Worm (Caenorhabditis elegans) whole organism, L1 larva: ENCODE data around the gene K11E4.1.
A peak's percentile ranks its signal among the peaks of the same experiment; 100 is the strongest.

Experiments used
- C04F5.9 ChIP-seq: sonication (generic microtip); optimal IDR thresholded peaks from 2 replicates; lab custom pipeline; 2016; ENCODE audit warnings: missing genetic modification characterization, missing compliant biosample characterization
- C16A3.4 ChIP-seq: fragments of 150-350 bp; optimal IDR thresholded peaks from 2 replicates; lab custom pipeline; 2014; ENCODE audit warnings: missing biosample characterization, missing genetic modification characterization
- alr-1 ChIP-seq: fragments of 200-800 bp; sonication (Bioruptor generic); optimal IDR thresholded peaks from 2 replicates; lab custom pipeline; 2018; ENCODE audit warnings: borderline replicate concordance, mild to moderate bottlenecking, missing genetic modification characterization, missing compliant biosample characterization
- blmp-1 ChIP-seq: fragments of 150-350 bp; optimal IDR thresholded peaks from 2 replicates; lab custom pipeline; 2014; ENCODE audit warnings: missing biosample characterization, missing genetic modification characterization
- ces-1 ChIP-seq: fragments of 150-350 bp; optimal IDR thresholded peaks from 2 replicates; lab custom pipeline; 2014; ENCODE audit warnings: missing biosample characterization, missing genetic modification reagents, missing genetic modification characterization
- dpl-1 ChIP-seq, 3 experiments: fragments of 150-350 bp in 2 of 3; sonication (generic microtip) in 1 of 3; optimal IDR thresholded peaks; 2 replicates each; lab custom pipeline; 2014 to 2017; ENCODE audit warnings: missing biosample characterization in 3 of 3, missing genetic modification characterization in 3 of 3, missing genetic modification reagents in 3 of 3
- egl-27 ChIP-seq, 2 experiments: fragments of 150-350 bp in 1 of 2; sonication (generic microtip); optimal IDR thresholded peaks; 3 replicates each; lab custom pipeline; 2017 to 2018; ENCODE audit warnings: missing biosample characterization in 2 of 2, missing genetic modification characterization in 2 of 2, missing genetic modification reagents in 2 of 2
- elt-2 ChIP-seq: sonication (generic microtip); optimal IDR thresholded peaks from 2 replicates; lab custom pipeline; 2016; ENCODE audit warnings: missing genetic modification characterization, mild to moderate bottlenecking, inconsistent platforms, missing compliant biosample characterization, missing genetic modification reagents
- elt-3 ChIP-seq, 6 experiments: fragments of 150-350 bp in 1 of 6; sonication (generic microtip); optimal IDR thresholded peaks; 2 replicates each; lab custom pipeline; 2017 to 2018; ENCODE audit warnings: missing biosample characterization in 6 of 6, missing genetic modification characterization in 6 of 6, inconsistent platforms in 1 of 6
- ets-5 ChIP-seq: fragments of 200-800 bp; sonication (Bioruptor generic); IDR thresholded peaks from 2 replicates; pipeline ENCODE4 v1.3.6; 2022; ENCODE audit warnings: missing genetic modification characterization, missing compliant biosample characterization
- fkh-10 ChIP-seq: sonication (generic microtip); optimal IDR thresholded peaks from 2 replicates; lab custom pipeline; 2017; ENCODE audit warnings: missing biosample characterization, missing genetic modification reagents, missing genetic modification characterization
- fos-1 ChIP-seq: fragments of 150-350 bp; optimal IDR thresholded peaks from 2 replicates; lab custom pipeline; 2014; ENCODE audit warnings: missing biosample characterization, missing genetic modification characterization
- hlh-4 ChIP-seq: sonication (generic microtip); optimal IDR thresholded peaks from 2 replicates; lab custom pipeline; 2016; ENCODE audit warnings: mild to moderate bottlenecking, missing genetic modification characterization, missing compliant biosample characterization
- hpl-2 ChIP-seq: fragments of 150-350 bp; optimal IDR thresholded peaks from 2 replicates; lab custom pipeline; 2014; ENCODE audit warnings: missing biosample characterization, missing genetic modification reagents, missing genetic modification characterization
- isw-1 ChIP-seq: fragments of 200-800 bp; sonication (Bioruptor generic); IDR thresholded peaks from 2 replicates; pipeline ENCODE4 v1.3.6; 2022; ENCODE audit warnings: missing genetic modification characterization, missing compliant biosample characterization
- jun-1 ChIP-seq: fragments of 150-350 bp; optimal IDR thresholded peaks from 2 replicates; lab custom pipeline; 2014; ENCODE audit warnings: missing biosample characterization, missing genetic modification reagents, missing genetic modification characterization
- lin-13 ChIP-seq: fragments of 150-350 bp; optimal IDR thresholded peaks from 2 replicates; lab custom pipeline; 2014; ENCODE audit warnings: missing biosample characterization, missing genetic modification reagents, missing genetic modification characterization
- lin-14 ChIP-seq: fragments of 200-800 bp; sonication (Bioruptor generic); optimal IDR thresholded peaks from 2 replicates; lab custom pipeline; 2018; ENCODE audit warnings: mild to moderate bottlenecking, missing genetic modification characterization, moderate library complexity, missing compliant biosample characterization
- lsy-2 ChIP-seq, 2 experiments: fragments of 150-350 bp; optimal IDR thresholded peaks; 2 replicates each; lab custom pipeline; 2014; ENCODE audit warnings: missing biosample characterization in 2 of 2, missing genetic modification characterization in 2 of 2
- mab-9 ChIP-seq: fragments of 200-800 bp; sonication (Bioruptor generic); IDR thresholded peaks from 2 replicates; pipeline ENCODE4 v1.3.6; 2022; ENCODE audit warnings: missing genetic modification reagents, missing genetic modification characterization, missing compliant biosample characterization
- mdl-1 ChIP-seq, 2 experiments: fragments of 150-350 bp; optimal IDR thresholded peaks; 2 replicates each; lab custom pipeline; 2014 to 2017; ENCODE audit warnings: missing biosample characterization in 2 of 2, missing genetic modification characterization in 2 of 2, inconsistent platforms in 1 of 2
- mef-2 ChIP-seq: fragments of 150-350 bp; optimal IDR thresholded peaks from 2 replicates; lab custom pipeline; 2014; ENCODE audit warnings: missing biosample characterization, missing genetic modification characterization
- nhr-11 ChIP-seq: fragments of 150-350 bp; optimal IDR thresholded peaks from 2 replicates; lab custom pipeline; 2014; ENCODE audit warnings: missing biosample characterization, missing genetic modification characterization
- nhr-20 ChIP-seq: sonication (generic microtip); optimal IDR thresholded peaks from 2 replicates; lab custom pipeline; 2016; ENCODE audit warnings: mild to moderate bottlenecking, missing genetic modification characterization, missing compliant biosample characterization
- nhr-47 ChIP-seq: sonication (generic microtip); optimal IDR thresholded peaks from 2 replicates; lab custom pipeline; 2016; ENCODE audit warnings: mild to moderate bottlenecking, missing genetic modification characterization, moderate library complexity, missing compliant biosample characterization
- nhr-76 ChIP-seq: sonication (generic microtip); optimal IDR thresholded peaks from 2 replicates; lab custom pipeline; 2017; ENCODE audit warnings: missing biosample characterization, missing genetic modification characterization
- nhr-84 ChIP-seq: sonication (generic microtip); optimal IDR thresholded peaks from 2 replicates; lab custom pipeline; 2017; ENCODE audit warnings: missing biosample characterization, missing genetic modification characterization
- nhr-85 ChIP-seq: sonication (generic microtip); peaks from one replicate; lab custom pipeline; 2016; ENCODE audit warnings: missing genetic modification characterization, inconsistent platforms, missing compliant biosample characterization
- nhr-90 ChIP-seq: sonication (generic microtip); optimal IDR thresholded peaks from 2 replicates; lab custom pipeline; 2016; ENCODE audit warnings: mild to moderate bottlenecking, missing genetic modification characterization, missing compliant biosample characterization; ENCODE audit not compliant: poor library complexity
- pax-3 ChIP-seq: fragments of 200-800 bp; sonication (Bioruptor generic); optimal IDR thresholded peaks from 2 replicates; lab custom pipeline; 2018; ENCODE audit warnings: mild to moderate bottlenecking, missing genetic modification characterization, moderate library complexity, missing compliant biosample characterization
- pqm-1 ChIP-seq: sonication (generic microtip); optimal IDR thresholded peaks from 3 replicates; lab custom pipeline; 2017; ENCODE audit warnings: missing biosample characterization, missing genetic modification characterization
- rnt-1 ChIP-seq: sonication (generic microtip); optimal IDR thresholded peaks from 2 replicates; lab custom pipeline; 2016; ENCODE audit warnings: mild to moderate bottlenecking, missing genetic modification characterization, moderate library complexity, missing compliant biosample characterization
- skn-1 ChIP-seq: fragments of 150-350 bp; optimal IDR thresholded peaks from 2 replicates; lab custom pipeline; 2014; ENCODE audit warnings: missing biosample characterization, missing genetic modification characterization
- sox-4 ChIP-seq: sonication (generic microtip); optimal IDR thresholded peaks from 2 replicates; lab custom pipeline; 2016; ENCODE audit warnings: missing genetic modification characterization, missing compliant biosample characterization
- sptf-1 ChIP-seq: fragments of 150-350 bp; optimal IDR thresholded peaks from 2 replicates; lab custom pipeline; 2014; ENCODE audit warnings: missing biosample characterization, missing genetic modification characterization
- sup-37 ChIP-seq: fragments of 200-800 bp; sonication (Bioruptor generic); optimal IDR thresholded peaks from 2 replicates; lab custom pipeline; 2018; ENCODE audit warnings: mild to moderate bottlenecking, missing genetic modification characterization, missing compliant biosample characterization
- tbx-2 ChIP-seq: sonication (generic microtip); optimal IDR thresholded peaks from 2 replicates; lab custom pipeline; 2016; ENCODE audit warnings: missing genetic modification characterization, missing compliant biosample characterization
- unc-130 ChIP-seq: fragments of 150-350 bp; optimal IDR thresholded peaks from 2 replicates; lab custom pipeline; 2017; ENCODE audit warnings: missing biosample characterization, missing genetic modification characterization, inconsistent platforms
- unc-30 ChIP-seq: sonication (generic microtip); optimal IDR thresholded peaks from 2 replicates; lab custom pipeline; 2017; ENCODE audit warnings: missing biosample characterization, missing genetic modification characterization
- unc-98 ChIP-seq: fragments of 200-800 bp; sonication (Bioruptor generic); IDR thresholded peaks from 2 replicates; pipeline ENCODE4 v1.3.6; 2022; ENCODE audit warnings: missing genetic modification characterization, missing compliant biosample characterization
- zip-4 ChIP-seq: fragments of 200-800 bp; sonication (Bioruptor generic); optimal IDR thresholded peaks from 2 replicates; lab custom pipeline; 2018; ENCODE audit warnings: mild to moderate bottlenecking, missing genetic modification characterization, moderate library complexity, missing compliant biosample characterization
- ztf-4 ChIP-seq: fragments of 150-350 bp; optimal IDR thresholded peaks from 2 replicates; lab custom pipeline; 2014; ENCODE audit warnings: missing biosample characterization, missing genetic modification characterization

K11E4.1 gene

DNA sequence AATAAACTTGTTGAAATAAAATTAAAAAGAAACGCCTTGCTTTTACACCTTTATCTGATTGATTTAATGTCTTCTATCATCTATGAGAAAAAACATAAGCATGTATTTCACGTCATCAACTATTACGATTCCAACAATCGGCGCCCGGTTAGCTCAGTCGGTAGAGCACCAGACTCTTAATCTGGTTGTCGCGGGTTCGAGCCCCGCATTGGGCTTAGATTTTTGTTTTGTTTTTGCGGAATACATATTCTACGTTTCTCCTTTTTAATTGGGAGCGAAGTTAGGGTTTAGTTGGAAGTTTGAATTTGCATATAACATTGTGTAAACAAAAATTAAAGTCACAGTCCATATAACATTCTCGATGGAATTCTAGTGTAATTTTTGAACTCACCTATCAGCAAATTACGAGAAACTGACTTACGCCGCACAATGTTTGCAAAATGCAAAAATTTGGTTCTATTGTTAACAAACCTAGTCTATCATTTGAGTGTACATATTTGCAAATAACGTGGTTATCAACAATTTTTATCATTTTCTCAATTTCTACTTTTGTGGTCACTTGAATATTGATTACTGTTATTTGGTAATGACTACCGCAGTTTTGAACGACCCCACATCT lies 3.2 kb downstream of the K11E4.1 start, which contains the start of gene shc-3:
Gene shc-3, plus strand, starts transcription at position 484 of the 619 bp plus-strand sequence.
- TF ChIP-seq elt-2 (peak; percentile 58), skn-1 (no peak), C04F5.9 (tag; lab: Kevin White, UChicago) (no peak), ztf-4 (no peak), jun-1 (tag; lab: Kevin White, UChicago) (no peak), ets-5 (GFP tag; lab: Robert Waterston, UW) (no peak)

DNA sequence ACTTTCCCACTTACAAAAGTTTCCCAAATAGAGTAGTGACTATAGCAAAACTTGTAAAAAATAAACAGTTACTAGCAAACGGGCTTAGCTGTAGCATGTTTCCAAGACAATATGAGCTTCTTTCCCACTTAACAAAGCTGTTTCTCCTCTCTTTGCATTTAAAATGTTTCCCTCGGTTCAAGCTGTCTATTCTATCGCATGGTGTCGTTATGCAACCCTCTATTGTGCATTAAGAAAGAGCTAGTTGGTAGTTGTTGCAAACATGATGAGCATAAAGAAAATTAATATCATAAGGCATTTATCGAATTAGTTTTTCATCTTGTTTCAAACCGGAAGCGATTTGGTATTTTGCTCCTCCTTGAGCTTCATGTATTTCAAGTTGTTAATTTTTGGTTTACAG lies 8.9 kb downstream of the K11E4.1 start, which contains the start of gene poml-1:
Gene poml-1, minus strand, starts transcription at position 101 of the 400 bp plus-strand sequence.
- TF ChIP-seq pax-3 (tag; lab: Kevin White, UChicago) (no peak), nhr-84 (tag; lab: Kevin White, UChicago) (no peak), ets-5 (GFP tag; lab: Robert Waterston, UW) (no peak), elt-2 (no peak), unc-98 (GFP tag; lab: Robert Waterston, UW) (no peak), ces-1 (GFP tag; lab: Kevin White, UChicago) (no peak), nhr-76 (tag; lab: Kevin White, UChicago) (no peak), lin-13 (GFP tag; lab: Kevin White, UChicago) (no peak), nhr-11 (tag; lab: Kevin White, UChicago) (no peak), sptf-1 (tag; lab: Kevin White, UChicago) (no peak), lsy-2 (tag; optimal IDR thresholded peaks at IDR 0.05; lab: Kevin White, UChicago) (no peak), nhr-47 (tag; lab: Kevin White, UChicago) (no peak), isw-1 (GFP tag; lab: Robert Waterston, UW) (no peak), skn-1 (no peak), pqm-1 (no peak), zip-4 (no peak)

DNA sequence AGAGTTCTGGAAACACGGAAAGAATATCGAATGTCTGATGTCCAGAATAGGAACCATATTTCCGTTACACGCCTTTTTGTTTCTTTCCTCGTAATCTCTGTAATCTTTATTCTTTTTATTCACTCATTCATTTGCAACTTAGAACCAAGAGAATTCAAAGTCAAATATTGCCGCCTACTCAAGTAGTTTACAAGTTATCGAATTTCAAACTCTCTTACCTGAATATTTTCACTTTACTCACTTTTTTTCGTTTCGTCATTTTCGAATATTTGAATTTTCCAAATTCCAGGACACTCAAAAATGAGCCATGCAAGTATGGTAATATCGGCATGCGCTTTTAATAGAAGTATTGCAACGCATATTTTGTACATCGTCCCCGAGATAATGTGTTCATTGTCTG lies 10.4 kb downstream of the K11E4.1 start, which contains the start of gene K11E4.6:
Gene K11E4.6, plus strand, starts transcription at position 301 of the 400 bp plus-strand sequence.
- TF ChIP-seq pqm-1 (no peak), mab-9 (GFP tag; lab: Robert Waterston, UW) (no peak)

DNA sequence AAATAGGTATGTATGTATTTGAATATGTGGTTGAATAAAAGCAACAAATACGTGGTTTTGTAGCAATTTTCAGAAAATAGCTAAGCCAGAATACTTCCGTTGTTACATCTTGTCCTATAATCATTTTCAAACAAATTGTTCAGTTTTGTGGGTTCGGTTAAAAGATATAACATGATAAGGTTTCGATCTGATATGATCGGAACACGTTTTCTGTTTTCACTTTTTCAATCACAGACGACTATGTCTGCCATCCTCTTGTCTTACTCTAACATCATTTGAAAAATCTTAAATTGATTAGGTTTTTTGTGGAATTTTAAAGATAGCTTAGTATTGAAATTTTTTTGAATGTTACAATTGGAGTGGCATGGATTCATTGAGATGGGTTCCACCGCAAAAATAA lies 12.3 kb downstream of the K11E4.1 start:
- peak; percentile 66 for TF ChIP-seq blmp-1 (tag; lab: Kevin White, UChicago)
- TF ChIP-seq elt-3 (tag; optimal IDR thresholded peaks at IDR 0.05; lab: Kevin White, UChicago) = peak in 1 of 6 experiments; percentile 19
- TF ChIP-seq mef-2 (tag; lab: Kevin White, UChicago) = no peak

DNA sequence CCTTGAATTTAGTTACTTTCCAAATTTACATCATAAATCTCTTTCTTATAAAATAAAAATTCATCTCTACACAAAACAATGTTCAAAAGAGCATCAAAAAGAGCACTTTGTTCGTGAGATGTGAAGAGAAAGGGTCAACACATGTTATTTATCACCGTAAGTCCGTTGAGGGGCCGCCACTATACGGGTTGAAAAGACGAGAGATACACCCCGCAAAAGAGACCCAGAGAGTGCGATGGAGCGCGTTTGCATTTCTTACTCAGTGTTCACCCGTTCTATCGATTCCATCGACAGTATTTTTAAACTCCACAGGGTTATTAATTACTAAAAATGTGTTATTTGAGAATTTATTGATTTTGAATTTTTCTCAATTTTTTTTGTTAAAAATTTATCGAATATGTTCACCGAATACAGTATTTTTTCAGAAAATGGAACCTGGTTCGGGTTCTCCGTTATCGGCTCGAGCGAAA lies 13.0 kb downstream of the K11E4.1 start, which contains the start of gene pix-1:
Gene pix-1, plus strand, starts transcription at position 420 of the 470 bp plus-strand sequence.
- TF ChIP-seq unc-130 (tag; lab: Kevin White, UChicago) (peak; percentile 83), alr-1 (tag; lab: Kevin White, UChicago) (no peak), dpl-1 (GFP tag; optimal IDR thresholded peaks at IDR 0.05; lab: Kevin White, UChicago) (peak; percentile 15 to 42 (median 22)), mdl-1 (tag; optimal IDR thresholded peaks at IDR 0.05; lab: Kevin White, UChicago) (peak in 1 of 2 experiments; percentile 55), unc-30 (tag; lab: Kevin White, UChicago) (no peak), nhr-11 (tag; lab: Kevin White, UChicago) (no peak), lsy-2 (tag; optimal IDR thresholded peaks at IDR 0.05; lab: Kevin White, UChicago) (peak; percentile 59 to 69), egl-27 (tag; optimal IDR thresholded peaks at IDR 0.05; lab: Kevin White, UChicago) (no peak), nhr-84 (tag; lab: Kevin White, UChicago) (no peak), nhr-85 (tag; lab: Kevin White, UChicago) (peak; percentile 12), rnt-1 (tag; lab: Kevin White, UChicago) (peak; percentile 86), C16A3.4 (tag; lab: Kevin White, UChicago) (peak; percentile 52), nhr-20 (tag; lab: Kevin White, UChicago) (peak; percentile 69), mef-2 (tag; lab: Kevin White, UChicago) (no peak), sox-4 (tag; lab: Kevin White, UChicago) (no peak), pax-3 (tag; lab: Kevin White, UChicago) (no peak), hpl-2 (no peak), tbx-2 (peak; percentile 64), pqm-1 (no peak), hlh-4 (tag; lab: Kevin White, UChicago) (no peak), fkh-10 (GFP tag; lab: Kevin White, UChicago) (no peak), jun-1 (tag; lab: Kevin White, UChicago) (peak; percentile 26), fos-1 (tag; lab: Kevin White, UChicago) (no peak), nhr-90 (tag; lab: Kevin White, UChicago) (peak; percentile 47), skn-1 (peak; percentile 38), lin-14 (GFP tag; lab: Kevin White, UChicago) (peak; percentile 93), sup-37 (no peak), zip-4 (no peak), C04F5.9 (tag; lab: Kevin White, UChicago) (no peak)
